Worm (Caenorhabditis elegans): ENCODE results near the gene mom-2.

DNA sequence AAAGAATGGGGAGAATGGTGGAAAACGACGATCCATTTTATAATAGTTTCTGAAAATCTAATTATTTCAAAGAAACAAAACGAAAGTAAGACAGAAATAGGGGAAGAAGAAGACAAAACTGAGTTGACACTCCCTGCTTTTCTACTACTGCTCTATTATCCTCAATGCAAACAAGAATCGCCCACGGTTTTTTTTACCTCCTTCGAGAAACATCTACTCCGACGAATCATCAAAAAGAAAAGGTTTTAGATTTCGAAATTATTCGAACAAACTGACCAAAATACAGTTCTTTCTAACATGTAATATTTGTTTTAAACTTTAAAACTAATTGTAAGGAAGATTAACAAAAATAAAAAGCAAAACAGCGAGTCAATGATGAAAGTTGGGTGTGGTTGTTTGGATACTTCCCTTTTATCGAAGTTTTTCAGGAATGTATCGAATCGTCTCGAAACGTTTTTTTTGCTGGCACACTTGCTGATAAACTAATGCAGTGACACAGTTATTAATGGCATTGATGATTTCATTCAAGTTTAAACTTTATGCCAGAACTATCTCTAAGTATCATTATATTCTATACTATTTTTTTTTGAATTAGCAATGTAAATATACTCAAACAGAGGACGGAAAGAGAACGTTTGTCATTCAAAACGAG lies 30.2 kb downstream of the mom-2 start, which contains the start of gene hsp-17:
- TF ChIP-seq M03D4.4 (tag; optimal IDR thresholded peaks at IDR 0.05) (no peak), ztf-11 (tag; optimal IDR thresholded peaks at IDR 0.05) (no peak), unc-62 (GFP tag; optimal IDR thresholded peaks at IDR 0.05) (no peak), ceh-83 (GFP tag; optimal IDR thresholded peaks at IDR 0.05) (no peak), ces-1 (GFP tag; optimal IDR thresholded peaks at IDR 0.05) (no peak), lin-13 (tag; optimal IDR thresholded peaks at IDR 0.05) (no peak), nhr-28 (tag; optimal IDR thresholded peaks at IDR 0.05) (no peak), pha-4 (tag; optimal IDR thresholded peaks at IDR 0.05) (no peak), nhr-12 (tag; optimal IDR thresholded peaks at IDR 0.05) (no peak), nhr-2 (tag; optimal IDR thresholded peaks at IDR 0.05) (no peak), lsy-2 (tag; optimal IDR thresholded peaks at IDR 0.05) (no peak), unc-39 (tag; optimal IDR thresholded peaks at IDR 0.05) (no peak)
